Worm (Caenorhabditis elegans) whole organism, young adult: ENCODE data around the gene ZK666.2.

ENCODE experiments used
- F49E8.2 ChIP-seq: sonication (generic microtip); optimal IDR thresholded peaks from 3 replicates; lab custom pipeline; 2017; ENCODE audit warnings: missing genetic modification characterization, mild to moderate bottlenecking, missing compliant biosample characterization, antibody characterized with exemption, moderate library complexity; ENCODE audit not compliant: insufficient read depth
- T07F8.4 ChIP-seq: sonication (generic microtip); optimal IDR thresholded peaks from 2 replicates; lab custom pipeline; 2016; ENCODE audit warnings: mild to moderate bottlenecking, missing genetic modification characterization, moderate library complexity, missing compliant biosample characterization
- ZK185.1 ChIP-seq: sonication (generic microtip); optimal IDR thresholded peaks from 2 replicates; lab custom pipeline; 2016; ENCODE audit warnings: mild to moderate bottlenecking, missing genetic modification characterization, missing compliant biosample characterization; ENCODE audit not compliant: poor library complexity, severe bottlenecking
- ceh-100 ChIP-seq: fragments of 200-800 bp; sonication (Bioruptor generic); IDR thresholded peaks from 2 replicates; pipeline ENCODE4 v1.3.6; 2022; ENCODE audit warnings: missing genetic modification reagents, missing genetic modification characterization, missing compliant biosample characterization
- dpl-1 ChIP-seq: fragments of 150-350 bp; optimal IDR thresholded peaks from 2 replicates; lab custom pipeline; 2014; ENCODE audit warnings: missing biosample characterization, missing genetic modification reagents, missing genetic modification characterization
- ets-4 ChIP-seq: fragments of 200-800 bp; sonication (Bioruptor generic); optimal IDR thresholded peaks from 2 replicates; lab custom pipeline; 2018; ENCODE audit warnings: mild to moderate bottlenecking, missing genetic modification characterization, missing compliant biosample characterization
- nhr-27 ChIP-seq: fragments of 200-800 bp; sonication (Bioruptor generic); optimal IDR thresholded peaks from 2 replicates; lab custom pipeline; 2018; ENCODE audit warnings: mild to moderate bottlenecking, missing genetic modification characterization, moderate library complexity, missing compliant biosample characterization
- pha-4 ChIP-seq: fragments of 150-350 bp; sonication (generic microtip); optimal IDR thresholded peaks from 2 replicates; lab custom pipeline; 2014; ENCODE audit warnings: missing biosample characterization, missing genetic modification reagents, missing genetic modification characterization
- rec-8 ChIP-seq, 2 experiments: sonication (generic microtip); optimal IDR thresholded peaks; 2 replicates each; lab custom pipeline; 2016; ENCODE audit warnings: mild to moderate bottlenecking in 2 of 2, missing genetic modification characterization in 2 of 2, missing genetic modification reagents in 2 of 2, missing genotype in 2 of 2, missing biosample characterization in 1 of 2, missing compliant biosample characterization in 1 of 2, moderate library complexity in 1 of 2
- unc-130 ChIP-seq: sonication (generic microtip); optimal IDR thresholded peaks from 2 replicates; lab custom pipeline; 2016; ENCODE audit warnings: missing genetic modification reagents, missing genetic modification characterization, missing compliant biosample characterization
- unc-62 ChIP-seq: fragments of 150-350 bp; optimal IDR thresholded peaks from 2 replicates; lab custom pipeline; 2014; ENCODE audit warnings: missing biosample characterization, missing genetic modification reagents, missing genetic modification characterization
- ztf-6 ChIP-seq: fragments of 200-800 bp; sonication (Bioruptor generic); IDR thresholded peaks from 2 replicates; pipeline ENCODE4 v1.3.6; 2022; ENCODE audit warnings: missing genetic modification reagents, missing genetic modification characterization, missing compliant biosample characterization

- TF ChIP-seq pha-4 (tag; lab: Kevin White, UChicago) (no peak), F49E8.2 (tag; lab: Kevin White, UChicago) (no peak), unc-130 (GFP tag; lab: Kevin White, UChicago) (no peak), unc-62 (GFP tag; lab: Kevin White, UChicago) (no peak), rec-8 (tag; optimal IDR thresholded peaks at IDR 0.05; lab: Kevin White, UChicago) (no peak), ztf-6 (GFP tag; lab: Robert Waterston, UW) (no peak), T07F8.4 (tag; lab: Kevin White, UChicago) (no peak), dpl-1 (GFP tag; lab: Kevin White, UChicago) (no peak), ets-4 (GFP tag; lab: Kevin White, UChicago) (no peak), ceh-100 (GFP tag; lab: Robert Waterston, UW) (no peak), nhr-27 (no peak), ZK185.1 (no peak)
Observed at ce11 chrII:10471247-10471646, 443 bp downstream of the ZK666.2 start, which contains the start of gene ZK666.1.
